Worm (Caenorhabditis elegans) whole organism, young adult: ENCODE results near the gene C56E6.4.

Experiments used
- T07F8.4 ChIP-seq: sonication (generic microtip); optimal IDR thresholded peaks from 2 replicates; lab custom pipeline; 2016; ENCODE audit warnings: mild to moderate bottlenecking, missing genetic modification characterization, moderate library complexity, missing compliant biosample characterization
- T26A5.8 ChIP-seq: sonication (generic microtip); optimal IDR thresholded peaks from 2 replicates; lab custom pipeline; 2016; ENCODE audit warnings: missing genetic modification characterization, missing compliant biosample characterization
- Y67H2A.10 ChIP-seq: fragments of 200-800 bp; sonication (Bioruptor generic); conservative IDR thresholded peaks from 2 replicates; pipeline ENCODE4 v1.3.6; 2022; ENCODE audit warnings: missing genetic modification reagents, missing genetic modification characterization, missing compliant biosample characterization
- cebp-1 ChIP-seq, 2 experiments: fragments of 200-800 bp in 1 of 2; sonication (Bioruptor generic) in 1 of 2; sonication (generic microtip) in 1 of 2; IDR thresholded peaks in 1 of 2; optimal IDR thresholded peaks in 1 of 2; 2 replicates each; pipeline versions ENCODE4 v1.3.6 to Lab custom; 2017 to 2022; ENCODE audit warnings: missing compliant biosample characterization in 2 of 2, missing genetic modification characterization in 2 of 2, mild to moderate bottlenecking in 1 of 2, missing genetic modification reagents in 1 of 2, moderate library complexity in 1 of 2
- ceh-79 ChIP-seq: sonication (generic microtip); optimal IDR thresholded peaks from 2 replicates; lab custom pipeline; 2017; ENCODE audit warnings: mild to moderate bottlenecking, missing genetic modification characterization, missing compliant biosample characterization
- egrh-3 ChIP-seq: fragments of 200-800 bp; sonication (Bioruptor generic); IDR thresholded peaks from 2 replicates; pipeline ENCODE4 v1.3.6; 2022; ENCODE audit warnings: missing genetic modification reagents, missing genetic modification characterization, missing compliant biosample characterization
- lin-26 ChIP-seq: fragments of 200-800 bp; sonication (Bioruptor generic); IDR thresholded peaks from 2 replicates; pipeline ENCODE4 v1.3.6; 2022; ENCODE audit warnings: missing genetic modification reagents, missing genetic modification characterization, missing compliant biosample characterization
- madf-10 ChIP-seq: sonication (generic microtip); optimal IDR thresholded peaks from 2 replicates; lab custom pipeline; 2016; ENCODE audit warnings: mild to moderate bottlenecking, missing genetic modification characterization, missing compliant biosample characterization
- pha-4 ChIP-seq: fragments of 150-350 bp; sonication (generic microtip); optimal IDR thresholded peaks from 2 replicates; lab custom pipeline; 2014; ENCODE audit warnings: missing biosample characterization, missing genetic modification reagents, missing genetic modification characterization

DNA sequence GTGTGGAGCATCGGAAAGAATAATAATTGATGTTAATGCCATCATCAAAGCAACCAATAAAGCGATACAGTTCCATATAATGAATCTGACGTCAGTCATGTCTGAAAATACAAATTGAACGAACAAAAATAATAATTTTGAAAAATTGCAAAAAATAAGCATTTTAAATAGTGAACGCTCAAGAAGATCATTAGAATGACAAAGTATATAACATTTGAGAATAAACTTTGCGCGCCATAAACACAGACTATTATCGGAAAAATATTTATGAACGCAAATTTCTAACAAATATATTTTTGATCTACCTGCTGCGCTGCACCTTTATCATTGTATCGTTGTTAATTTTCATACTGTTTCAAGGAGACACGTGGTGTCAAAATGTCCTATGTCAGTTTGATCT, 27.1 kb downstream of the C56E6.4 start, which contains the start of gene R05G9.3:
- TF ChIP-seq egrh-3 (GFP tag; lab: Robert Waterston, UW) (no peak), cebp-1 (GFP tag; IDR thresholded peaks at IDR 0.05; lab: Robert Waterston, UW) (no peak), cebp-1 (tag; optimal IDR thresholded peaks at IDR 0.05; lab: Kevin White, UChicago) (no peak), lin-26 (GFP tag; lab: Robert Waterston, UW) (no peak), T26A5.8 (tag; lab: Kevin White, UChicago) (no peak), pha-4 (tag; lab: Kevin White, UChicago) (no peak), T07F8.4 (tag; lab: Kevin White, UChicago) (no peak), Y67H2A.10 (GFP tag; lab: Robert Waterston, UW) (no peak), madf-10 (tag; lab: Kevin White, UChicago) (no peak), ceh-79 (tag; lab: Kevin White, UChicago) (no peak)
